Worm (Caenorhabditis elegans): ENCODE measurements around the gene cfim-2.
A peak's percentile ranks its signal among the peaks of the same experiment; 100 is the strongest.

cfim-2 gene

DNA sequence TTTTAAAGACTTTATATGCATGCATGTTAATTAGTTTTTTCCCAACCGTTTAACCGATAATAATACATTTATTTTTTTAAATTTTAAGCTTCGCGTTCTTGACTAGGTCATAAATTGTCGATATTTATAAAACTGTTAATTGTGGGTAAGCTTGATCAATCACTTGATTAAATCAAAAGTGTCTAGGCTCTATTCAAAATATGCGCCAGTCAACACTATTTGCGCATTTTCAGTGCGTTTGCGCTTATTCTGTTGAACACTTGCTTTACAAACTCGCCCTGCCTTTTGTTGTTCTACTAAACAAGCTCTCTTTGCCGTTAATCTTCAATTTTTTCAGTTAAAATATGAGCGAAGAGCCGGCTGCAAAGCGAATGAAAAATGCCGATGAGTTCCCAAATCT, 35.0 kb upstream of the cfim-2 start, which contains the start of gene spr-2:
Gene spr-2, plus strand, starts transcription at position 332 of the 400 bp plus-strand sequence.
- TF ChIP-seq ceh-30 (tag; optimal IDR thresholded peaks at IDR 0.05) (peak; percentile 13), ceh-31 (tag; optimal IDR thresholded peaks at IDR 0.05) (peak; percentile 16), ceh-22 (tag; optimal IDR thresholded peaks at IDR 0.05) (no peak), tbx-7 (tag; optimal IDR thresholded peaks at IDR 0.05) (no peak), sox-2 (GFP tag; IDR thresholded peaks at IDR 0.05) (no peak), K09A11.1 (tag; optimal IDR thresholded peaks at IDR 0.05; ENCODE audit: insufficient read depth) (no peak), pag-3 (tag; optimal IDR thresholded peaks at IDR 0.05; ENCODE audit: borderline replicate concordance) (no peak), ets-4 (tag; optimal IDR thresholded peaks at IDR 0.05) (no peak), ref-2 (tag; optimal IDR thresholded peaks at IDR 0.05) (no peak), rnt-1 (tag; optimal IDR thresholded peaks at IDR 0.05) (no peak), syd-9 (tag; optimal IDR thresholded peaks at IDR 0.05) (no peak), ceh-2 (tag; optimal IDR thresholded peaks at IDR 0.05) (no peak), dmd-4 (tag; optimal IDR thresholded peaks at IDR 0.05; ENCODE audit: borderline replicate concordance) (no peak), pat-9 (tag; optimal IDR thresholded peaks at IDR 0.05) (no peak), ceh-14 (tag; optimal IDR thresholded peaks at IDR 0.05) (peak; percentile 17), pqm-1 (tag; optimal IDR thresholded peaks at IDR 0.05) (no peak), sdc-2 (tag; optimal IDR thresholded peaks at IDR 0.05) (no peak), elt-4 (tag; optimal IDR thresholded peaks at IDR 0.05) (no peak), madf-2 (tag; optimal IDR thresholded peaks at IDR 0.05) (no peak), hlh-13 (GFP tag; optimal IDR thresholded peaks at IDR 0.05) (no peak), ceh-45 (GFP tag; IDR thresholded peaks at IDR 0.05) (no peak), fax-1 (tag; optimal IDR thresholded peaks at IDR 0.05) (no peak), T23F11.4 (GFP tag; optimal IDR thresholded peaks at IDR 0.05) (no peak), ahr-1 (tag; optimal IDR thresholded peaks at IDR 0.05) (no peak), ceh-9 (tag; optimal IDR thresholded peaks at IDR 0.05) (no peak), ceh-48 (tag; optimal IDR thresholded peaks at IDR 0.05) (no peak), nhr-11 (tag; optimal IDR thresholded peaks at IDR 0.05) (no peak), hlh-30 (tag; optimal IDR thresholded peaks at IDR 0.05; ENCODE audit: insufficient read depth) (peak; percentile 21), sox-4 (tag; optimal IDR thresholded peaks at IDR 0.05) (no peak), odd-2 (tag; optimal IDR thresholded peaks at IDR 0.05) (no peak), C08G9.2 (tag; optimal IDR thresholded peaks at IDR 0.05) (no peak), K02D7.2 (tag; optimal IDR thresholded peaks at IDR 0.05) (no peak), npax-4 (tag; optimal IDR thresholded peaks at IDR 0.05) (no peak), C38D4.7 (GFP tag; optimal IDR thresholded peaks at IDR 0.05) (no peak), pax-1 (tag; optimal IDR thresholded peaks at IDR 0.05) (no peak), eyg-1 (tag; optimal IDR thresholded peaks at IDR 0.05) (no peak), ceh-19 (GFP tag; optimal IDR thresholded peaks at IDR 0.05) (no peak), pha-2 (tag; optimal IDR thresholded peaks at IDR 0.05) (no peak), hlh-15 (tag; optimal IDR thresholded peaks at IDR 0.05) (no peak), ztf-16 (tag; optimal IDR thresholded peaks at IDR 0.05) (no peak), dve-1 (tag; optimal IDR thresholded peaks at IDR 0.05) (no peak), hlh-8 (tag; optimal IDR thresholded peaks at IDR 0.05) (no peak), zip-5 (tag; optimal IDR thresholded peaks at IDR 0.05) (no peak), unc-86 (tag; optimal IDR thresholded peaks at IDR 0.05) (peak; percentile 36), ceh-34 (tag; optimal IDR thresholded peaks at IDR 0.05) (no peak), unc-42 (tag; optimal IDR thresholded peaks at IDR 0.05) (peak; percentile 85), unc-55 (GFP tag; optimal IDR thresholded peaks at IDR 0.05) (no peak), ttx-3 (tag; optimal IDR thresholded peaks at IDR 0.05) (no peak), tbx-2 (tag; optimal IDR thresholded peaks at IDR 0.05) (no peak), fkh-10 (GFP tag; optimal IDR thresholded peaks at IDR 0.05) (peak; percentile 8), ceh-6 (GFP tag; optimal IDR thresholded peaks at IDR 0.05) (no peak), ama-1 (optimal IDR thresholded peaks at IDR 0.05) (no peak), mec-3 (tag; optimal IDR thresholded peaks at IDR 0.05; ENCODE audit: borderline replicate concordance) (no peak), unc-3 (GFP tag; conservative IDR thresholded peaks at IDR 0.05) (no peak), unc-3 (tag; optimal IDR thresholded peaks at IDR 0.05) (no peak)
